Worm (Caenorhabditis elegans): Measurements from ENCODE around the gene srh-154.

DNA sequence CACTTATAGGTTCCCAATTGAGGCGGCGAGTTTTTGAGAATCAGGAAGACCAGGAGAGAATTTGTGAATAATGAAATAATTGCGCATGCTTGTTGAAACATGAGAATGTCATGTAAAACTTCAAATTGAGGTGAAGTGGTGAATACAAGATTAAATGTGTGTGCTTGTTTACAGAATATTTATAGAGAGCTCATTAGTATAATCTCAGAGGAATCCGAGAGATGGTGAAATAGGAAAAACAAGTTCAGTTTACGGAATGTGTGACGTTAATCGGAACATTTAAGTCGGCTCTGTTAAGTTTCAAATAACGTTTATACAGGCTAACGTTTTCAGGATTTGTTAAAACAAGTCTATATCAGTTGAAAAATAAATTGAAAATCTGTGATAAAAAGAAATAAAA lies 18.6 kb downstream of the srh-154 start, which contains the start of gene str-200:
- TF ChIP-seq tbx-37 (GFP tag; conservative IDR thresholded peaks at IDR 0.05) (no peak), ama-1 (optimal IDR thresholded peaks at IDR 0.05) (no peak), hmg-4 (GFP tag; optimal IDR thresholded peaks at IDR 0.05) (no peak), flt-1 (GFP tag; IDR thresholded peaks at IDR 0.05) (no peak), hnd-1 (tag; optimal IDR thresholded peaks at IDR 0.05) (no peak), F13C5.2 (tag; optimal IDR thresholded peaks at IDR 0.05) (no peak)
